Worm (Caenorhabditis elegans) whole organism, L1 larva: ENCODE results near the gene gpr-1.

Source experiments
- C04F5.9 ChIP-seq: sonication (generic microtip); optimal IDR thresholded peaks from 2 replicates; lab custom pipeline; 2016; ENCODE audit warnings: missing genetic modification characterization, missing compliant biosample characterization
- C34B4.2 ChIP-seq: sonication (generic microtip); optimal IDR thresholded peaks from 2 replicates; lab custom pipeline; 2017; ENCODE audit warnings: mild to moderate bottlenecking, missing genetic modification characterization, missing compliant biosample characterization
- aha-1 ChIP-seq: fragments of 150-350 bp; optimal IDR thresholded peaks from 2 replicates; lab custom pipeline; 2014; ENCODE audit warnings: missing biosample characterization, missing genetic modification characterization
- alr-1 ChIP-seq: fragments of 200-800 bp; sonication (Bioruptor generic); optimal IDR thresholded peaks from 2 replicates; lab custom pipeline; 2018; ENCODE audit warnings: borderline replicate concordance, mild to moderate bottlenecking, missing genetic modification characterization, missing compliant biosample characterization
- aly-2 ChIP-seq: fragments of 150-350 bp; optimal IDR thresholded peaks from 2 replicates; lab custom pipeline; 2014; ENCODE audit warnings: missing biosample characterization, missing genetic modification characterization
- ama-1 ChIP-seq: fragments of 150-350 bp; optimal IDR thresholded peaks from 2 replicates; lab custom pipeline; 2014
- blmp-1 ChIP-seq: fragments of 150-350 bp; optimal IDR thresholded peaks from 2 replicates; lab custom pipeline; 2014; ENCODE audit warnings: missing biosample characterization, missing genetic modification characterization
- ceh-63 ChIP-seq: fragments of 200-800 bp; sonication (Bioruptor generic); optimal IDR thresholded peaks from 2 replicates; lab custom pipeline; 2018; ENCODE audit warnings: mild to moderate bottlenecking, missing genetic modification characterization, missing compliant biosample characterization
- ceh-82 ChIP-seq, 3 experiments: fragments of 150-350 bp in 1 of 3; sonication (generic microtip) in 2 of 3; optimal IDR thresholded peaks; 2 replicates each; lab custom pipeline; 2014 to 2017; ENCODE audit warnings: missing biosample characterization in 3 of 3, missing genetic modification characterization in 3 of 3
- ceh-88 ChIP-seq: fragments of 200-800 bp; sonication (Bioruptor generic); IDR thresholded peaks from 2 replicates; pipeline ENCODE4 v1.3.6; 2022; ENCODE audit warnings: missing genetic modification characterization, missing compliant biosample characterization
- ces-1 ChIP-seq: fragments of 150-350 bp; optimal IDR thresholded peaks from 2 replicates; lab custom pipeline; 2014; ENCODE audit warnings: missing biosample characterization, missing genetic modification reagents, missing genetic modification characterization
- dpl-1 ChIP-seq, 3 experiments: fragments of 150-350 bp in 2 of 3; sonication (generic microtip) in 1 of 3; optimal IDR thresholded peaks; 2 replicates each; lab custom pipeline; 2014 to 2017; ENCODE audit warnings: missing biosample characterization in 3 of 3, missing genetic modification characterization in 3 of 3, missing genetic modification reagents in 3 of 3
- dsc-1 ChIP-seq: sonication (generic microtip); optimal IDR thresholded peaks from 2 replicates; lab custom pipeline; 2016; ENCODE audit warnings: mild to moderate bottlenecking, missing genetic modification characterization, missing compliant biosample characterization
- efl-3 ChIP-seq: fragments of 200-800 bp; sonication (Bioruptor generic); optimal IDR thresholded peaks from 2 replicates; lab custom pipeline; 2018; ENCODE audit warnings: mild to moderate bottlenecking, missing genetic modification characterization, missing compliant biosample characterization
- egl-13 ChIP-seq: sonication (generic microtip); optimal IDR thresholded peaks from 2 replicates; lab custom pipeline; 2016; ENCODE audit warnings: missing genotype, missing genetic modification reagents, missing genetic modification characterization, missing compliant biosample characterization
- elt-3 ChIP-seq, 6 experiments: fragments of 150-350 bp in 1 of 6; sonication (generic microtip); optimal IDR thresholded peaks; 2 replicates each; lab custom pipeline; 2017 to 2018; ENCODE audit warnings: missing biosample characterization in 6 of 6, missing genetic modification characterization in 6 of 6, inconsistent platforms in 1 of 6
- fkh-10 ChIP-seq: sonication (generic microtip); optimal IDR thresholded peaks from 2 replicates; lab custom pipeline; 2017; ENCODE audit warnings: missing biosample characterization, missing genetic modification reagents, missing genetic modification characterization
- fkh-4 ChIP-seq: sonication (generic microtip); optimal IDR thresholded peaks from 2 replicates; lab custom pipeline; 2016; ENCODE audit warnings: missing compliant biosample characterization, missing genetic modification characterization, borderline replicate concordance
- grh-1 ChIP-seq: fragments of 200-800 bp; sonication (Bioruptor generic); IDR thresholded peaks from 2 replicates; pipeline ENCODE4 v1.3.6; 2022; ENCODE audit warnings: missing genetic modification reagents, missing genetic modification characterization, missing compliant biosample characterization
- hlh-17 ChIP-seq: fragments of 200-800 bp; sonication (Bioruptor generic); optimal IDR thresholded peaks from 2 replicates; lab custom pipeline; 2018; ENCODE audit warnings: missing genetic modification characterization, mild to moderate bottlenecking, missing compliant biosample characterization, moderate library complexity, borderline replicate concordance
- hlh-4 ChIP-seq: sonication (generic microtip); optimal IDR thresholded peaks from 2 replicates; lab custom pipeline; 2016; ENCODE audit warnings: mild to moderate bottlenecking, missing genetic modification characterization, missing compliant biosample characterization
- hpl-2 ChIP-seq: fragments of 150-350 bp; optimal IDR thresholded peaks from 2 replicates; lab custom pipeline; 2014; ENCODE audit warnings: missing biosample characterization, missing genetic modification reagents, missing genetic modification characterization
- irx-1 ChIP-seq: sonication (generic microtip); optimal IDR thresholded peaks from 2 replicates; lab custom pipeline; 2016; ENCODE audit warnings: missing genetic modification characterization, missing compliant biosample characterization
- isw-1 ChIP-seq: fragments of 200-800 bp; sonication (Bioruptor generic); IDR thresholded peaks from 2 replicates; pipeline ENCODE4 v1.3.6; 2022; ENCODE audit warnings: missing genetic modification characterization, missing compliant biosample characterization
- lin-13 ChIP-seq: fragments of 150-350 bp; optimal IDR thresholded peaks from 2 replicates; lab custom pipeline; 2014; ENCODE audit warnings: missing biosample characterization, missing genetic modification reagents, missing genetic modification characterization
- lin-14 ChIP-seq: fragments of 200-800 bp; sonication (Bioruptor generic); optimal IDR thresholded peaks from 2 replicates; lab custom pipeline; 2018; ENCODE audit warnings: mild to moderate bottlenecking, missing genetic modification characterization, moderate library complexity, missing compliant biosample characterization
- lin-15B ChIP-seq: fragments of 150-350 bp; sonication (generic microtip); optimal IDR thresholded peaks from 3 replicates; lab custom pipeline; 2014; ENCODE audit warnings: missing biosample characterization, missing genetic modification characterization
- lin-35 ChIP-seq, 2 experiments: fragments of 150-350 bp; optimal IDR thresholded peaks; 2 replicates each; lab custom pipeline; 2014; ENCODE audit warnings: missing biosample characterization in 2 of 2, missing genetic modification characterization in 2 of 2, missing genetic modification reagents in 2 of 2
- lir-3 ChIP-seq: sonication (generic microtip); optimal IDR thresholded peaks from 2 replicates; lab custom pipeline; 2016; ENCODE audit warnings: mild to moderate bottlenecking, missing genetic modification characterization, moderate library complexity, missing compliant biosample characterization; ENCODE audit not compliant: poor library complexity
- lsy-2 ChIP-seq, 2 experiments: fragments of 150-350 bp; optimal IDR thresholded peaks; 2 replicates each; lab custom pipeline; 2014; ENCODE audit warnings: missing biosample characterization in 2 of 2, missing genetic modification characterization in 2 of 2
- mab-9 ChIP-seq: fragments of 200-800 bp; sonication (Bioruptor generic); IDR thresholded peaks from 2 replicates; pipeline ENCODE4 v1.3.6; 2022; ENCODE audit warnings: missing genetic modification reagents, missing genetic modification characterization, missing compliant biosample characterization
- mep-1 ChIP-seq: fragments of 150-350 bp; optimal IDR thresholded peaks from 2 replicates; lab custom pipeline; 2014; ENCODE audit warnings: missing biosample characterization, missing genetic modification characterization
- nhr-11 ChIP-seq: fragments of 150-350 bp; optimal IDR thresholded peaks from 2 replicates; lab custom pipeline; 2014; ENCODE audit warnings: missing biosample characterization, missing genetic modification characterization
- nhr-19 ChIP-seq: fragments of 200-800 bp; sonication (Bioruptor generic); conservative IDR thresholded peaks from 2 replicates; pipeline ENCODE4 v1.3.6; 2022; ENCODE audit warnings: missing genetic modification characterization, missing compliant biosample characterization
- nhr-20 ChIP-seq: sonication (generic microtip); optimal IDR thresholded peaks from 2 replicates; lab custom pipeline; 2016; ENCODE audit warnings: mild to moderate bottlenecking, missing genetic modification characterization, missing compliant biosample characterization
- nhr-237 ChIP-seq: fragments of 150-350 bp; optimal IDR thresholded peaks from 2 replicates; lab custom pipeline; 2014; ENCODE audit warnings: missing biosample characterization, missing genetic modification characterization
- nhr-84 ChIP-seq: sonication (generic microtip); optimal IDR thresholded peaks from 2 replicates; lab custom pipeline; 2017; ENCODE audit warnings: missing biosample characterization, missing genetic modification characterization
- nhr-85 ChIP-seq: sonication (generic microtip); peaks from one replicate; lab custom pipeline; 2016; ENCODE audit warnings: missing genetic modification characterization, inconsistent platforms, missing compliant biosample characterization
- pax-3 ChIP-seq: fragments of 200-800 bp; sonication (Bioruptor generic); optimal IDR thresholded peaks from 2 replicates; lab custom pipeline; 2018; ENCODE audit warnings: mild to moderate bottlenecking, missing genetic modification characterization, moderate library complexity, missing compliant biosample characterization
- rnt-1 ChIP-seq: sonication (generic microtip); optimal IDR thresholded peaks from 2 replicates; lab custom pipeline; 2016; ENCODE audit warnings: mild to moderate bottlenecking, missing genetic modification characterization, moderate library complexity, missing compliant biosample characterization
- skn-1 ChIP-seq: fragments of 150-350 bp; optimal IDR thresholded peaks from 2 replicates; lab custom pipeline; 2014; ENCODE audit warnings: missing biosample characterization, missing genetic modification characterization
- snpc-4 ChIP-seq: fragments of 150-350 bp; optimal IDR thresholded peaks from 2 replicates; lab custom pipeline; 2014; ENCODE audit warnings: missing biosample characterization, missing genetic modification characterization
- snu-23 ChIP-seq: sonication (generic microtip); optimal IDR thresholded peaks from 2 replicates; lab custom pipeline; 2016; ENCODE audit warnings: missing genetic modification characterization, missing compliant biosample characterization
- sptf-1 ChIP-seq: fragments of 150-350 bp; optimal IDR thresholded peaks from 2 replicates; lab custom pipeline; 2014; ENCODE audit warnings: missing biosample characterization, missing genetic modification characterization
- sup-37 ChIP-seq: fragments of 200-800 bp; sonication (Bioruptor generic); optimal IDR thresholded peaks from 2 replicates; lab custom pipeline; 2018; ENCODE audit warnings: mild to moderate bottlenecking, missing genetic modification characterization, missing compliant biosample characterization
- tlp-1 ChIP-seq: fragments of 150-350 bp; optimal IDR thresholded peaks from 2 replicates; lab custom pipeline; 2014; ENCODE audit warnings: missing biosample characterization, missing genetic modification characterization
- unc-30 ChIP-seq: sonication (generic microtip); optimal IDR thresholded peaks from 2 replicates; lab custom pipeline; 2017; ENCODE audit warnings: missing biosample characterization, missing genetic modification characterization
- unc-86 ChIP-seq: sonication (generic microtip); optimal IDR thresholded peaks from 2 replicates; lab custom pipeline; 2016; ENCODE audit warnings: missing genetic modification characterization, missing compliant biosample characterization
- xbp-1 ChIP-seq: sonication (generic microtip); optimal IDR thresholded peaks from 2 replicates; lab custom pipeline; 2016; ENCODE audit warnings: missing genetic modification characterization, missing compliant biosample characterization
- zag-1 ChIP-seq: fragments of 150-350 bp; optimal IDR thresholded peaks from 2 replicates; lab custom pipeline; 2014; ENCODE audit warnings: missing biosample characterization, missing genetic modification characterization
- zip-4 ChIP-seq: fragments of 200-800 bp; sonication (Bioruptor generic); optimal IDR thresholded peaks from 2 replicates; lab custom pipeline; 2018; ENCODE audit warnings: mild to moderate bottlenecking, missing genetic modification characterization, moderate library complexity, missing compliant biosample characterization
- ztf-11 ChIP-seq, 2 experiments: sonication (generic microtip); optimal IDR thresholded peaks; 2 replicates each; lab custom pipeline; 2016 to 2017; ENCODE audit warnings: missing genetic modification characterization in 2 of 2, missing biosample characterization in 1 of 2, missing compliant biosample characterization in 1 of 2
- ztf-4 ChIP-seq: fragments of 150-350 bp; optimal IDR thresholded peaks from 2 replicates; lab custom pipeline; 2014; ENCODE audit warnings: missing biosample characterization, missing genetic modification characterization

The gpr-1 gene

ce11 chrIII:8678371-8678770 is 49.6 kb downstream of the gpr-1 start (continued):
- peak; percentile 70 for TF ChIP-seq aly-2 (tag; lab: Kevin White, UChicago)
- TF ChIP-seq tlp-1 (tag; lab: Kevin White, UChicago): no peak
- no peak for TF ChIP-seq hlh-4 (tag; lab: Kevin White, UChicago)
- TF ChIP-seq pax-3: peak; percentile 44
- TF ChIP-seq rnt-1 (tag; lab: Kevin White, UChicago): peak; percentile 73
- no peak for TF ChIP-seq sup-37 (GFP tag; lab: Kevin White, UChicago)
- no peak for TF ChIP-seq aha-1 (tag; lab: Kevin White, UChicago)
- TF ChIP-seq lin-14 (GFP tag; lab: Kevin White, UChicago): peak; percentile 73
- TF ChIP-seq nhr-19 (GFP tag; lab: Robert Waterston, UW): peak; percentile 76
- TF ChIP-seq lin-15B (tag; lab: Kevin White, UChicago): no peak
- 0 out of 2 replicates have a peak, but pooled peaks have one; percentile 19 for TF ChIP-seq ceh-88 (GFP tag; lab: Robert Waterston, UW)
- TF ChIP-seq sptf-1 (tag; lab: Kevin White, UChicago): no peak
- TF ChIP-seq lin-13 (GFP tag; lab: Kevin White, UChicago): peak; percentile 42
- peak; percentile 68 for TF ChIP-seq nhr-20 (tag; lab: Kevin White, UChicago)
- peak; percentile 32 for TF ChIP-seq irx-1 (tag; lab: Kevin White, UChicago)
- TF ChIP-seq ztf-11 (tag; optimal IDR thresholded peaks at IDR 0.05; lab: Kevin White, UChicago): peak in 1 of 2 experiments; percentile 53
- peak; percentile 34 for TF ChIP-seq ama-1 (lab: Kevin White, UChicago)
- peak; percentile 80 for TF ChIP-seq nhr-85 (tag; lab: Kevin White, UChicago)
- TF ChIP-seq mab-9 (GFP tag; lab: Robert Waterston, UW): no peak
- TF ChIP-seq ztf-4: peak; percentile 29
- TF ChIP-seq C04F5.9: peak; percentile 8
- TF ChIP-seq fkh-4: no peak
- peak; percentile 75 for TF ChIP-seq dsc-1 (tag; lab: Kevin White, UChicago)
- TF ChIP-seq lsy-2 (tag; optimal IDR thresholded peaks at IDR 0.05; lab: Kevin White, UChicago): peak; percentile 58 to 73
- no peak for TF ChIP-seq grh-1 (GFP tag; lab: Robert Waterston, UW)
- peak; percentile 28 for TF ChIP-seq unc-86 (tag; lab: Kevin White, UChicago)
- TF ChIP-seq alr-1 (tag; lab: Kevin White, UChicago): no peak
- no peak for TF ChIP-seq zag-1 (tag; lab: Kevin White, UChicago)
- TF ChIP-seq snu-23: peak; percentile 85
- TF ChIP-seq snpc-4 (tag; lab: Kevin White, UChicago): peak; percentile 8
- peak; percentile 71 for TF ChIP-seq mep-1 (tag; lab: Kevin White, UChicago)
- TF ChIP-seq lir-3: peak; percentile 58
- peak; percentile 52 for TF ChIP-seq fkh-10
- no peak for TF ChIP-seq ces-1 (GFP tag; lab: Kevin White, UChicago)
- peak; percentile 36 for TF ChIP-seq zip-4
- peak; percentile 63 for TF ChIP-seq xbp-1
- TF ChIP-seq blmp-1: peak; percentile 2
- peak; percentile 3 for TF ChIP-seq ceh-63 (GFP tag; lab: Kevin White, UChicago)
- peak; percentile 47 for TF ChIP-seq skn-1 (tag; lab: Kevin White, UChicago)
- no peak for TF ChIP-seq C34B4.2 (tag; lab: Kevin White, UChicago)
- TF ChIP-seq lin-35 (GFP tag; optimal IDR thresholded peaks at IDR 0.05; lab: Kevin White, UChicago): peak; percentile 58 to 82
- no peak for TF ChIP-seq nhr-11 (tag; lab: Kevin White, UChicago)
- no peak for TF ChIP-seq hpl-2 (GFP tag; lab: Kevin White, UChicago)
- no peak for TF ChIP-seq nhr-84 (tag; lab: Kevin White, UChicago)
- TF ChIP-seq nhr-237: no peak
- no peak for TF ChIP-seq unc-30 (tag; lab: Kevin White, UChicago)
- peak; percentile 24; the same call in 1 of the 2 replicates for TF ChIP-seq isw-1 (GFP tag; lab: Robert Waterston, UW)
- no peak for TF ChIP-seq hlh-17
- TF ChIP-seq egl-13: peak; percentile 11
- no peak for TF ChIP-seq efl-3 (GFP tag; lab: Kevin White, UChicago)
- peak in 1 of 6 experiments; percentile 43 for TF ChIP-seq elt-3 (tag; optimal IDR thresholded peaks at IDR 0.05; lab: Kevin White, UChicago)
- TF ChIP-seq ceh-82 (tag; optimal IDR thresholded peaks at IDR 0.05; lab: Kevin White, UChicago): peak; percentile 23 to 75 (median 51)
- peak; percentile 26 to 49 (median 49) for TF ChIP-seq dpl-1 (GFP tag; optimal IDR thresholded peaks at IDR 0.05; lab: Kevin White, UChicago)
